Fruit fly (Drosophila melanogaster) whole organism, embryonic: ENCODE results near the gene CG15549.

Experiments
- ATbp ChIP-seq: fragments of 200-800 bp; sonication (Bioruptor generic); optimal IDR thresholded peaks from 2 replicates; lab custom pipeline; 2017; ENCODE audit warnings: missing biosample characterization, mild to moderate bottlenecking, missing genetic modification characterization, missing genetic modification reagents
- CG1024 ChIP-seq: fragments of 200-800 bp; sonication (Bioruptor generic); IDR thresholded peaks from 2 replicates; pipeline ENCODE4 v1.3.6; 2022; ENCODE audit warnings: missing biosample characterization, missing genetic modification characterization
- CG12104 ChIP-seq: fragments of 200-800 bp; sonication (Bioruptor generic); optimal IDR thresholded peaks from 3 replicates; lab custom pipeline; 2016; ENCODE audit warnings: missing biosample characterization, missing genetic modification characterization
- CG12769 ChIP-seq: fragments of 200-800 bp; sonication (Bioruptor generic); optimal IDR thresholded peaks from 2 replicates; lab custom pipeline; 2019; ENCODE audit warnings: missing biosample characterization, mild to moderate bottlenecking, missing genetic modification characterization, moderate library complexity
- CG14014 ChIP-seq: fragments of 200-800 bp; sonication (Bioruptor generic); IDR thresholded peaks from 2 replicates; pipeline ENCODE4 v1.3.6; 2022; ENCODE audit warnings: missing biosample characterization, missing genetic modification characterization
- CG14441 ChIP-seq: fragments of 200-800 bp; sonication (Bioruptor generic); IDR thresholded peaks from 2 replicates; pipeline ENCODE4 v1.3.6; 2022; ENCODE audit warnings: missing biosample characterization, missing genetic modification characterization
- CG15073 ChIP-seq: fragments of 200-800 bp; sonication (Bioruptor generic); optimal IDR thresholded peaks from 2 replicates; lab custom pipeline; 2016; ENCODE audit warnings: missing biosample characterization, missing genetic modification characterization
- CG15269 ChIP-seq: fragments of 200-800 bp; sonication (Bioruptor generic); optimal IDR thresholded peaks from 2 replicates; lab custom pipeline; 2018; ENCODE audit warnings: missing biosample characterization, mild to moderate bottlenecking, missing genetic modification characterization, moderate library complexity
- CG1529 ChIP-seq: fragments of 200-800 bp; sonication (Bioruptor generic); optimal IDR thresholded peaks from 3 replicates; lab custom pipeline; 2018; ENCODE audit warnings: missing biosample characterization, missing genetic modification characterization
- CG15479 ChIP-seq: fragments of 200-800 bp; sonication (Bioruptor generic); optimal IDR thresholded peaks from 3 replicates; lab custom pipeline; 2019; ENCODE audit warnings: missing biosample characterization, mild to moderate bottlenecking, missing genetic modification characterization, moderate library complexity
- CG15514 ChIP-seq: fragments of 200-800 bp; sonication (Bioruptor generic); optimal IDR thresholded peaks from 3 replicates; lab custom pipeline; 2017; ENCODE audit warnings: missing biosample characterization, missing genetic modification characterization, mild to moderate bottlenecking, moderate library complexity, missing genetic modification reagents
- CG15601 ChIP-seq: fragments of 200-800 bp; sonication (Bioruptor generic); optimal IDR thresholded peaks from 3 replicates; lab custom pipeline; 2019; ENCODE audit warnings: missing biosample characterization, mild to moderate bottlenecking, missing genetic modification characterization, moderate library complexity
- CG16779 ChIP-seq: fragments of 200-800 bp; sonication (Bioruptor generic); IDR thresholded peaks from 2 replicates; pipeline ENCODE4 v1.3.6; 2022; ENCODE audit warnings: missing biosample characterization, missing genetic modification characterization
- CG16813 ChIP-seq: fragments of 200-800 bp; sonication (Bioruptor generic); IDR thresholded peaks from 3 replicates; pipeline ENCODE4 v1.3.6; 2022; ENCODE audit warnings: missing biosample characterization, missing genetic modification characterization; ENCODE audit not compliant: partially characterized antibody
- CG17328 ChIP-seq: fragments of 200-800 bp; sonication (Bioruptor generic); IDR thresholded peaks from 2 replicates; pipeline ENCODE4 v1.3.6; 2022; ENCODE audit warnings: missing biosample characterization, missing genetic modification characterization
- CG1792 ChIP-seq: fragments of 200-800 bp; sonication (Bioruptor generic); optimal IDR thresholded peaks from 2 replicates; lab custom pipeline; 2016; ENCODE audit warnings: missing biosample characterization, missing genetic modification characterization
- CG2889 ChIP-seq: fragments of 200-800 bp; sonication (Bioruptor generic); IDR thresholded peaks from 3 replicates; pipeline ENCODE4 v1.3.6; 2022; ENCODE audit warnings: missing biosample characterization, missing genetic modification characterization
- CG31224 ChIP-seq: fragments of 200-800 bp; sonication (Bioruptor generic); IDR thresholded peaks from 2 replicates; pipeline ENCODE4 v1.3.6; 2022; ENCODE audit warnings: missing biosample characterization, missing genetic modification characterization
- CG32532 ChIP-seq: fragments of 200-800 bp; sonication (Bioruptor generic); IDR thresholded peaks from 2 replicates; pipeline ENCODE4 v1.3.6; 2022; ENCODE audit warnings: missing biosample characterization, missing genetic modification characterization
- CG33557 ChIP-seq: fragments of 200-800 bp; sonication (Bioruptor generic); optimal IDR thresholded peaks from 2 replicates; lab custom pipeline; 2019; ENCODE audit warnings: missing biosample characterization, mild to moderate bottlenecking, missing genetic modification characterization, moderate library complexity
- CG3838 ChIP-seq: fragments of 200-800 bp; sonication (Bioruptor generic); optimal IDR thresholded peaks from 3 replicates; lab custom pipeline; 2016; ENCODE audit warnings: missing biosample characterization, missing genetic modification characterization
- CG4328 ChIP-seq: fragments of 200-800 bp; sonication (Bioruptor generic); optimal IDR thresholded peaks from 3 replicates; lab custom pipeline; 2017; ENCODE audit warnings: missing biosample characterization, missing genetic modification reagents, missing genetic modification characterization
- CG4820 ChIP-seq: fragments of 200-800 bp; sonication (Bioruptor generic); optimal IDR thresholded peaks from 3 replicates; lab custom pipeline; 2016; ENCODE audit warnings: missing biosample characterization, missing genetic modification characterization
- CG6175 ChIP-seq: fragments of 200-800 bp; sonication (Bioruptor generic); IDR thresholded peaks from 3 replicates; pipeline ENCODE4 v1.3.6; 2022; ENCODE audit warnings: missing biosample characterization, missing genetic modification characterization
- CG6689 ChIP-seq: fragments of 200-800 bp; sonication (Bioruptor generic); IDR thresholded peaks from 2 replicates; pipeline ENCODE4 v1.3.6; 2022; ENCODE audit warnings: missing biosample characterization, missing genetic modification characterization
- CG7745 ChIP-seq: fragments of 200-800 bp; sonication (Bioruptor generic); optimal IDR thresholded peaks from 2 replicates; lab custom pipeline; 2018; ENCODE audit warnings: missing biosample characterization, mild to moderate bottlenecking, missing genetic modification characterization, moderate library complexity
- CG8281 ChIP-seq: fragments of 200-800 bp; sonication (Bioruptor generic); optimal IDR thresholded peaks from 2 replicates; lab custom pipeline; 2018; ENCODE audit warnings: missing biosample characterization, mild to moderate bottlenecking, missing genetic modification characterization, moderate library complexity
- Deaf1 ChIP-seq: fragments of 200-800 bp; optimal IDR thresholded peaks from 3 replicates; lab custom pipeline; 2019; ENCODE audit warnings: missing biosample characterization, mild to moderate bottlenecking, missing genetic modification characterization, moderate library complexity
- Dip2 ChIP-seq: fragments of 200-800 bp; sonication (Bioruptor generic); IDR thresholded peaks from 2 replicates; pipeline ENCODE4 v1.3.6; 2022; ENCODE audit warnings: missing biosample characterization, missing genetic modification characterization
- E2f1 ChIP-seq: fragments of 200-800 bp; sonication (Bioruptor generic); IDR thresholded peaks from 2 replicates; pipeline ENCODE4 v1.3.6; 2022; ENCODE audit warnings: missing biosample characterization, missing genetic modification characterization
- HLH3B ChIP-seq: fragments of 200-800 bp; sonication (Bioruptor generic); IDR thresholded peaks from 2 replicates; pipeline ENCODE4 v1.3.6; 2022; ENCODE audit warnings: missing biosample characterization, missing genetic modification characterization
- HLHmδ ChIP-seq: fragments of 200-800 bp; sonication (Bioruptor generic); optimal IDR thresholded peaks from 2 replicates; lab custom pipeline; 2018; ENCODE audit warnings: missing biosample characterization, mild to moderate bottlenecking, missing genetic modification characterization, moderate library complexity
- HmgD ChIP-seq: fragments of 200-800 bp; sonication (Bioruptor generic); optimal IDR thresholded peaks from 3 replicates; lab custom pipeline; 2016; ENCODE audit warnings: missing biosample characterization, missing genetic modification characterization
- Hmr ChIP-seq: fragments of 200-800 bp; sonication (Bioruptor generic); optimal IDR thresholded peaks from 3 replicates; lab custom pipeline; 2017; ENCODE audit warnings: mild to moderate bottlenecking, missing biosample characterization, missing genetic modification reagents, missing genetic modification characterization
- Neu2 ChIP-seq: fragments of 200-800 bp; sonication (Bioruptor generic); optimal IDR thresholded peaks from 3 replicates; lab custom pipeline; 2016; ENCODE audit warnings: missing biosample characterization, missing genetic modification characterization, borderline replicate concordance
- TFAM ChIP-seq: fragments of 200-800 bp; sonication (Bioruptor generic); optimal IDR thresholded peaks from 2 replicates; lab custom pipeline; 2017; ENCODE audit warnings: missing biosample characterization, missing genetic modification characterization, inconsistent platforms
- bowl ChIP-seq: fragments of 200-800 bp; sonication (Bioruptor generic); IDR thresholded peaks from 2 replicates; pipeline ENCODE4 v1.3.6; 2022; ENCODE audit warnings: missing biosample characterization, missing genetic modification characterization
- btn ChIP-seq: fragments of 200-800 bp; sonication (Bioruptor generic); optimal IDR thresholded peaks from 2 replicates; lab custom pipeline; 2016; ENCODE audit warnings: missing biosample characterization, missing genetic modification characterization
- da ChIP-seq: fragments of 200-800 bp; sonication (Bioruptor generic); optimal IDR thresholded peaks from 2 replicates; lab custom pipeline; 2016; ENCODE audit warnings: missing biosample characterization, missing genetic modification characterization
- fd64A ChIP-seq: fragments of 200-800 bp; sonication (Bioruptor generic); optimal IDR thresholded peaks from 3 replicates; lab custom pipeline; 2018; ENCODE audit warnings: missing biosample characterization, mild to moderate bottlenecking, missing genetic modification characterization
- lab ChIP-seq: fragments of 200-800 bp; sonication (Bioruptor generic); optimal IDR thresholded peaks from 3 replicates; lab custom pipeline; 2017; ENCODE audit warnings: missing biosample characterization, missing genetic modification characterization, mild to moderate bottlenecking, moderate library complexity, missing genetic modification reagents
- maf-S ChIP-seq: fragments of 200-800 bp; sonication (Bioruptor generic); optimal IDR thresholded peaks from 2 replicates; lab custom pipeline; 2016; ENCODE audit warnings: missing biosample characterization, missing genetic modification characterization
- nerfin-1 ChIP-seq: fragments of 200-800 bp; sonication (Bioruptor generic); optimal IDR thresholded peaks from 3 replicates; lab custom pipeline; 2019; ENCODE audit warnings: missing biosample characterization, mild to moderate bottlenecking, missing genetic modification characterization, moderate library complexity
- phol ChIP-seq: fragments of 200-800 bp; sonication (Bioruptor generic); optimal IDR thresholded peaks from 3 replicates; lab custom pipeline; 2018; ENCODE audit warnings: missing biosample characterization, mild to moderate bottlenecking, missing genetic modification characterization, moderate library complexity
- pnt ChIP-seq: fragments of 200-800 bp; sonication (Bioruptor generic); optimal IDR thresholded peaks from 3 replicates; lab custom pipeline; 2016; ENCODE audit warnings: missing biosample characterization, missing genetic modification characterization
- pros ChIP-seq: fragments of 200-800 bp; sonication (Bioruptor generic); optimal IDR thresholded peaks from 3 replicates; lab custom pipeline; 2019; ENCODE audit warnings: missing biosample characterization, mild to moderate bottlenecking, missing genetic modification characterization, moderate library complexity
- sisA ChIP-seq: fragments of 200-800 bp; sonication (Bioruptor generic); IDR thresholded peaks from 2 replicates; pipeline ENCODE4 v1.3.6; 2022; ENCODE audit warnings: missing biosample characterization, missing genetic modification characterization
- slbo ChIP-seq: fragments of 200-800 bp; sonication (Bioruptor generic); IDR thresholded peaks from 2 replicates; pipeline ENCODE4 v1.3.6; 2022; ENCODE audit warnings: missing biosample characterization, missing genetic modification characterization
- z ChIP-seq: fragments of 200-800 bp; sonication (Bioruptor generic); IDR thresholded peaks from 3 replicates; pipeline ENCODE4 v1.3.6; 2022; ENCODE audit warnings: missing biosample characterization, missing genetic modification characterization

The CG15549 gene

DNA sequence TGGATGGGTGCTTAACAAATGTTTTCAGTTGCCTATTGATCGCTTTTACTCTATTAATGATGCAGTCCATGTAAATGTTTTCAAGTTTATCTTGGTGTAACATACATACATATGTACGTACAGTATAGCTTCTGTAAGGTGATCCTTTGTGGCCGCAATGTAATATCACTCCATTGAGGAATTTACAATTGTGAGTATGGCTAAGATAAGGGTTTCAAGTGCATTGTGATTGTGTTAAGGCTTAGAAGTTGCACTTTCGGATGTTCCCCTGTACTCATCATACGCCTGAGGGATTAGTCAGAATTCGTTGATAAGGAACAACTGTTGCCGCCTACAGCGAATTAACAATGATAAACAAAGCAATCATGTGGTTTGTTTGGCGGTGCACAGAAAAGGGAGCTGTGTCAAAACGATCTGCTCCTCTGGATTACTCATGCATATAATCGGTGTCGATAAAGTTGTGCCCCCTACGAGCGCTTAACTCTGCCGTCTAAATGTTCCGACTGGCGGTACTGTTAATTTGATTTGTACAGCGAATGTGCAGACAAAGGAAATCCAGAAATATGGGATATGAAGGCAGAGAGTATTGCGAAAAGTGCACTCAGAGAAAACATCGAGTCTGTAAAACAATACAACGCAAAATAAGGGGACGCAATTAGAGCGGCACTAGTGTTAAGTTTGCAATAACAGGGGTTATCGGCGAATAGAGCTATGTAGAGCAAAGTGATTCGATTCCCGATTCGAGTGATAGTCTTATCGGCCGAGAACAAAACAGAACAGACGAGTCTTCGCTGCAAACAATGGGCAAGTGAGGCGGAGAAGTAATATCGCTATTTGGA, 48.4 kb downstream of the CG15549 start (continued):
- TF ChIP-seq CG16813 (GFP tag; lab: Robert Waterston, UW): no peak
- TF ChIP-seq CG15269 (tag; lab: Kevin White, UChicago): no peak
- TF ChIP-seq CG1792 (GFP tag; lab: Kevin White, UChicago): peak; percentile 4
- no peak for TF ChIP-seq Neu2 (GFP tag; lab: Kevin White, UChicago)
- peak; percentile 36 for TF ChIP-seq CG1529
- TF ChIP-seq z: no peak
- peak; percentile 67 for TF ChIP-seq HLH3B (GFP tag; lab: Robert Waterston, UW)
- peak; percentile 52 for TF ChIP-seq pnt (GFP tag; lab: Kevin White, UChicago)
- TF ChIP-seq CG4328 (GFP tag; lab: Kevin White, UChicago): no peak
- peak; percentile 71 for TF ChIP-seq CG1024 (GFP tag; lab: Robert Waterston, UW)
- peak; percentile 39 for TF ChIP-seq CG15601 (tag; lab: Kevin White, UChicago)
- TF ChIP-seq Dip2 (GFP tag; lab: Robert Waterston, UW): no peak
- no peak for TF ChIP-seq CG12769 (tag; lab: Kevin White, UChicago)
- peak; percentile 41 for TF ChIP-seq nerfin-1
- TF ChIP-seq CG31224 (GFP tag; lab: Robert Waterston, UW): peak; percentile 48; the same call in 1 of the 2 replicates
- peak; percentile 35 for TF ChIP-seq CG33557 (GFP tag; lab: Kevin White, UChicago)
- no peak for TF ChIP-seq CG6175 (GFP tag; lab: Robert Waterston, UW)
- no peak for TF ChIP-seq btn
- peak; percentile 65 for TF ChIP-seq sisA (GFP tag; lab: Robert Waterston, UW)
- no peak for TF ChIP-seq HmgD (GFP tag; lab: Kevin White, UChicago)
- peak; percentile 59 for TF ChIP-seq E2f1 (GFP tag; lab: Robert Waterston, UW)
- TF ChIP-seq CG7745 (tag; lab: Kevin White, UChicago): no peak
- peak; percentile 79 for TF ChIP-seq CG32532 (GFP tag; lab: Robert Waterston, UW)
- peak; percentile 89 for TF ChIP-seq CG15479 (GFP tag; lab: Kevin White, UChicago)
- TF ChIP-seq bowl (GFP tag; lab: Robert Waterston, UW): 0 out of 2 replicates have a peak, but pooled peaks have one; percentile 18
- no peak for TF ChIP-seq CG15073 (GFP tag; lab: Kevin White, UChicago)
- no peak for TF ChIP-seq CG8281
- peak; percentile 53 for TF ChIP-seq CG15514 (GFP tag; lab: Kevin White, UChicago)
- peak; percentile 79 for TF ChIP-seq CG14441
- TF ChIP-seq CG14014 (GFP tag; lab: Robert Waterston, UW): peak; percentile 55; the same call in 1 of the 2 replicates
- no peak for TF ChIP-seq Deaf1 (tag; lab: Kevin White, UChicago)
- TF ChIP-seq da (GFP tag; lab: Kevin White, UChicago): no peak
- peak; percentile 66 for TF ChIP-seq CG6689 (GFP tag; lab: Robert Waterston, UW)
- peak; percentile 81 for TF ChIP-seq slbo (GFP tag; lab: Robert Waterston, UW)
- TF ChIP-seq HLHmδ (GFP tag; lab: Kevin White, UChicago): no peak
- TF ChIP-seq maf-S (GFP tag; lab: Kevin White, UChicago): peak; percentile 38
- 0 out of 2 replicates have a peak, but pooled peaks have one; percentile 32 for TF ChIP-seq CG16779 (GFP tag; lab: Robert Waterston, UW)
- TF ChIP-seq Hmr (GFP tag; lab: Kevin White, UChicago): peak; percentile 35
- peak; percentile 49 for TF ChIP-seq ATbp (GFP tag; lab: Kevin White, UChicago)
- TF ChIP-seq fd64A (GFP tag; lab: Kevin White, UChicago): peak; percentile 49
- peak; percentile 77 for TF ChIP-seq lab
- no peak for TF ChIP-seq TFAM (GFP tag; lab: Kevin White, UChicago)
- TF ChIP-seq phol (tag; lab: Kevin White, UChicago): peak; percentile 66
- no peak for TF ChIP-seq CG2889 (GFP tag; lab: Robert Waterston, UW)
- no peak for TF ChIP-seq CG12104
- no peak for TF ChIP-seq pros (GFP tag; lab: Kevin White, UChicago)
- TF ChIP-seq CG4820: peak; percentile 58
- no peak for TF ChIP-seq CG3838
- peak; percentile 63 for TF ChIP-seq CG17328 (GFP tag; lab: Robert Waterston, UW)
